Worm (Caenorhabditis elegans) whole organism, L4 larva: ENCODE data around the gene gly-9.

Experiments
- F10B5.3 ChIP-seq: sonication (generic microtip); optimal IDR thresholded peaks from 2 replicates; lab custom pipeline; 2016; ENCODE audit warnings: mild to moderate bottlenecking, missing genetic modification characterization, missing compliant biosample characterization
- F26F4.8 ChIP-seq: fragments of 200-800 bp; sonication (Bioruptor generic); conservative IDR thresholded peaks from 2 replicates; pipeline ENCODE4 v1.3.6; 2022; ENCODE audit warnings: missing genetic modification characterization, missing compliant biosample characterization
- T20F7.1 ChIP-seq: fragments of 200-800 bp; sonication (Bioruptor generic); optimal IDR thresholded peaks from 2 replicates; lab custom pipeline; 2018; ENCODE audit warnings: mild to moderate bottlenecking, missing genetic modification characterization, missing compliant biosample characterization
- Y105C5A.15 ChIP-seq: fragments of 200-800 bp; sonication (Bioruptor generic); IDR thresholded peaks from 2 replicates; pipeline ENCODE4 v1.3.6; 2022; ENCODE audit warnings: missing genetic modification characterization, missing compliant biosample characterization
- Y5F2A.4 ChIP-seq: fragments of 200-800 bp; sonication (Bioruptor generic); optimal IDR thresholded peaks from 2 replicates; lab custom pipeline; 2018; ENCODE audit warnings: mild to moderate bottlenecking, missing genetic modification characterization, missing compliant biosample characterization
- Y75B8A.6 ChIP-seq: fragments of 200-800 bp; sonication (Bioruptor generic); IDR thresholded peaks from 2 replicates; pipeline ENCODE4 v1.3.6; 2022; ENCODE audit warnings: missing genetic modification reagents, missing genetic modification characterization, missing compliant biosample characterization
- ZK337.2 ChIP-seq: fragments of 200-800 bp; sonication (Bioruptor generic); IDR thresholded peaks from 2 replicates; pipeline ENCODE4 v1.3.6; 2022; ENCODE audit warnings: missing genetic modification reagents, missing genetic modification characterization, missing compliant biosample characterization
- ZK546.5 ChIP-seq, 2 experiments: sonication (generic microtip); optimal IDR thresholded peaks; 2 replicates each; lab custom pipeline; 2017; ENCODE audit warnings: missing biosample characterization in 2 of 2, missing genetic modification characterization in 2 of 2
- aha-1 ChIP-seq: fragments of 150-350 bp; peaks from one replicate; lab custom pipeline; 2014; ENCODE audit warnings: missing biosample characterization, missing genetic modification characterization
- aly-2 ChIP-seq: sonication (generic microtip); optimal IDR thresholded peaks from 2 replicates; lab custom pipeline; 2018; ENCODE audit warnings: missing biosample characterization, missing genetic modification characterization
- ceh-32 ChIP-seq: sonication (generic microtip); optimal IDR thresholded peaks from 2 replicates; lab custom pipeline; 2016; ENCODE audit warnings: mild to moderate bottlenecking, missing genetic modification characterization, missing compliant biosample characterization; ENCODE audit not compliant: poor library complexity
- ceh-44 ChIP-seq: fragments of 200-800 bp; sonication (Bioruptor generic); IDR thresholded peaks from 2 replicates; pipeline ENCODE4 v1.3.6; 2022; ENCODE audit warnings: missing genetic modification reagents, missing genetic modification characterization, missing compliant biosample characterization
- ceh-62 ChIP-seq: sonication (generic microtip); optimal IDR thresholded peaks from 2 replicates; lab custom pipeline; 2017; ENCODE audit warnings: missing biosample characterization, missing genetic modification characterization
- ceh-82 ChIP-seq: sonication (generic microtip); optimal IDR thresholded peaks from 2 replicates; lab custom pipeline; 2017; ENCODE audit warnings: missing biosample characterization, missing genetic modification characterization
- ces-1 ChIP-seq: fragments of 150-350 bp; sonication (generic microtip); optimal IDR thresholded peaks from 4 replicates; lab custom pipeline; 2014; ENCODE audit warnings: missing biosample characterization, missing genetic modification reagents, missing genetic modification characterization
- cey-2 ChIP-seq: sonication (generic microtip); optimal IDR thresholded peaks from 3 replicates; lab custom pipeline; 2017; ENCODE audit warnings: missing genetic modification characterization, mild to moderate bottlenecking, missing compliant biosample characterization, antibody characterized with exemption, borderline replicate concordance; ENCODE audit not compliant: insufficient read depth
- ctbp-1 ChIP-seq: fragments of 200-800 bp; sonication (Bioruptor generic); IDR thresholded peaks from 2 replicates; pipeline ENCODE4 v1.3.6; 2022; ENCODE audit warnings: missing genetic modification reagents, missing genetic modification characterization, missing compliant biosample characterization
- daf-12 ChIP-seq: fragments of 150-350 bp; optimal IDR thresholded peaks from 2 replicates; lab custom pipeline; 2014; ENCODE audit warnings: missing biosample characterization, missing genetic modification reagents, missing genetic modification characterization
- daf-16 ChIP-seq, 3 experiments: sonication (generic microtip); optimal IDR thresholded peaks; 2 replicates each; lab custom pipeline; 2016 to 2017; ENCODE audit warnings: missing genetic modification characterization in 3 of 3, missing genetic modification reagents in 3 of 3, mild to moderate bottlenecking in 2 of 3, missing compliant biosample characterization in 2 of 3, missing biosample characterization in 1 of 3, moderate library complexity in 1 of 3
- daf-19 ChIP-seq: fragments of 200-800 bp; sonication (Bioruptor generic); conservative IDR thresholded peaks from 2 replicates; pipeline ENCODE4 v1.3.6; 2022; ENCODE audit warnings: missing genetic modification characterization, missing compliant biosample characterization
- daf-8 ChIP-seq: fragments of 200-800 bp; sonication (Bioruptor generic); IDR thresholded peaks from 2 replicates; pipeline ENCODE4 v1.3.6; 2022; ENCODE audit warnings: missing genetic modification characterization, missing compliant biosample characterization
- dmd-8 ChIP-seq: fragments of 200-800 bp; sonication (Bioruptor generic); IDR thresholded peaks from 2 replicates; pipeline ENCODE4 v1.3.6; 2022; ENCODE audit warnings: missing genetic modification characterization, missing compliant biosample characterization
- dpl-1 ChIP-seq: fragments of 150-350 bp; optimal IDR thresholded peaks from 2 replicates; lab custom pipeline; 2014; ENCODE audit warnings: missing biosample characterization, missing genetic modification reagents, missing genetic modification characterization
- duxl-1 ChIP-seq: sonication (generic microtip); optimal IDR thresholded peaks from 2 replicates; lab custom pipeline; 2016; ENCODE audit warnings: mild to moderate bottlenecking, missing genetic modification characterization, moderate library complexity, missing compliant biosample characterization; ENCODE audit not compliant: poor library complexity
- dve-1 ChIP-seq: sonication (generic microtip); optimal IDR thresholded peaks from 2 replicates; lab custom pipeline; 2017; ENCODE audit warnings: antibody characterized with exemption, mild to moderate bottlenecking, missing genetic modification characterization, missing compliant biosample characterization; ENCODE audit not compliant: insufficient read depth
- fkh-10 ChIP-seq: fragments of 150-350 bp; optimal IDR thresholded peaks from 2 replicates; lab custom pipeline; 2014; ENCODE audit warnings: missing biosample characterization, missing genetic modification reagents, missing genetic modification characterization
- hlh-11 ChIP-seq: fragments of 200-800 bp; sonication (Bioruptor generic); optimal IDR thresholded peaks from 2 replicates; lab custom pipeline; 2018; ENCODE audit warnings: mild to moderate bottlenecking, missing genetic modification characterization, missing compliant biosample characterization
- hlh-30 ChIP-seq: sonication (generic microtip); optimal IDR thresholded peaks from 2 replicates; lab custom pipeline; 2017; ENCODE audit warnings: antibody characterized with exemption, mild to moderate bottlenecking, missing genetic modification characterization, missing compliant biosample characterization; ENCODE audit not compliant: insufficient read depth
- hmg-1.1 ChIP-seq: fragments of 200-800 bp; sonication (Bioruptor generic); IDR thresholded peaks from 2 replicates; pipeline ENCODE4 v1.3.6; 2022; ENCODE audit warnings: missing genetic modification reagents, missing genetic modification characterization, missing compliant biosample characterization
- lin-1 ChIP-seq: fragments of 200-800 bp; sonication (Bioruptor generic); IDR thresholded peaks from 2 replicates; pipeline ENCODE4 v1.3.6; 2022; ENCODE audit warnings: missing genetic modification reagents, missing genetic modification characterization, missing compliant biosample characterization
- lin-29 ChIP-seq: fragments of 200-800 bp; sonication (Bioruptor generic); IDR thresholded peaks from 2 replicates; pipeline ENCODE4 v1.3.6; 2022; ENCODE audit warnings: missing genetic modification reagents, missing genetic modification characterization, missing compliant biosample characterization
- lir-3 ChIP-seq: sonication (generic microtip); optimal IDR thresholded peaks from 2 replicates; lab custom pipeline; 2016; ENCODE audit warnings: mild to moderate bottlenecking, missing genetic modification characterization, missing compliant biosample characterization
- mdt-29 ChIP-seq: fragments of 200-800 bp; sonication (Bioruptor generic); IDR thresholded peaks from 2 replicates; pipeline ENCODE4 v1.3.6; 2022; ENCODE audit warnings: missing genetic modification reagents, missing genetic modification characterization, missing compliant biosample characterization
- mxl-3 ChIP-seq: fragments of 200-800 bp; sonication (Bioruptor generic); optimal IDR thresholded peaks from 2 replicates; lab custom pipeline; 2018; ENCODE audit warnings: mild to moderate bottlenecking, missing genetic modification characterization, missing compliant biosample characterization
- nhr-102 ChIP-seq: sonication (generic microtip); optimal IDR thresholded peaks from 2 replicates; lab custom pipeline; 2016; ENCODE audit warnings: mild to moderate bottlenecking, missing genetic modification characterization, moderate library complexity, missing compliant biosample characterization
- nhr-28 ChIP-seq: fragments of 150-350 bp; optimal IDR thresholded peaks from 2 replicates; lab custom pipeline; 2014; ENCODE audit warnings: missing biosample characterization, missing genetic modification characterization
- nhr-41 ChIP-seq: fragments of 200-800 bp; sonication (Bioruptor generic); IDR thresholded peaks from 2 replicates; pipeline ENCODE4 v1.3.6; 2022; ENCODE audit warnings: missing genetic modification reagents, missing genetic modification characterization, missing compliant biosample characterization
- nhr-77 ChIP-seq: fragments of 150-350 bp; optimal IDR thresholded peaks from 2 replicates; lab custom pipeline; 2014; ENCODE audit warnings: missing biosample characterization, missing genetic modification characterization
- php-3 ChIP-seq: fragments of 200-800 bp; sonication (Bioruptor generic); IDR thresholded peaks from 2 replicates; pipeline ENCODE4 v1.3.6; 2022; ENCODE audit warnings: missing genetic modification reagents, missing genetic modification characterization, missing compliant biosample characterization
- saeg-2 ChIP-seq: fragments of 200-800 bp; sonication (Bioruptor generic); IDR thresholded peaks from 2 replicates; pipeline ENCODE4 v1.3.6; 2022; ENCODE audit warnings: missing genetic modification reagents, missing genetic modification characterization, missing compliant biosample characterization
- sdz-12 ChIP-seq: fragments of 200-800 bp; sonication (Bioruptor generic); optimal IDR thresholded peaks from 2 replicates; lab custom pipeline; 2018; ENCODE audit warnings: mild to moderate bottlenecking, missing genetic modification characterization, missing compliant biosample characterization
- skn-1 ChIP-seq: fragments of 150-350 bp; optimal IDR thresholded peaks from 2 replicates; lab custom pipeline; 2014; ENCODE audit warnings: missing biosample characterization, missing genetic modification characterization
- snpc-1.2 ChIP-seq: fragments of 200-800 bp; sonication (Bioruptor generic); IDR thresholded peaks from 2 replicates; pipeline ENCODE4 v1.3.6; 2022; ENCODE audit warnings: missing genetic modification reagents, missing genetic modification characterization, missing compliant biosample characterization
- unc-62 ChIP-seq, 3 experiments: fragments of 150-350 bp in 1 of 3; sonication (generic microtip); optimal IDR thresholded peaks in 2 of 3; peaks in 1 of 3; 1 replicate in 1 of 3; 2 replicates in 2 of 3; lab custom pipeline; 2014 to 2017; ENCODE audit warnings: missing biosample characterization in 3 of 3, missing genetic modification characterization in 3 of 3, missing genetic modification reagents in 3 of 3, missing genotype in 1 of 3
- zfp-2 ChIP-seq: sonication (generic microtip); optimal IDR thresholded peaks from 2 replicates; lab custom pipeline; 2016; ENCODE audit warnings: mild to moderate bottlenecking, missing genetic modification characterization, missing compliant biosample characterization
- zfp-3 ChIP-seq: fragments of 200-800 bp; sonication (Bioruptor generic); conservative IDR thresholded peaks from 2 replicates; pipeline ENCODE4 v1.3.6; 2022; ENCODE audit warnings: missing genetic modification reagents, missing genetic modification characterization, missing compliant biosample characterization
- zip-11 ChIP-seq: fragments of 200-800 bp; sonication (Bioruptor generic); IDR thresholded peaks from 2 replicates; pipeline ENCODE4 v1.3.6; 2022; ENCODE audit warnings: missing genetic modification characterization, missing compliant biosample characterization

The gly-9 gene

ce11 chrIII:11244820-11245219 is 45.6 kb downstream of the gly-9 start, which contains the start of gene rsks-1:
rsks-1 (plus strand) TSS chrIII:11245120.
- TF ChIP-seq Y5F2A.4 (GFP tag; lab: Kevin White, UChicago), result no peak
- no peak for TF ChIP-seq F26F4.8 (GFP tag; lab: Robert Waterston, UW)

ce11 chrIII:11244338-11244737 is 46.0 kb downstream of the gly-9 start:
- TF ChIP-seq dpl-1 (GFP tag; lab: Kevin White, UChicago) (no peak), daf-16 (GFP tag; optimal IDR thresholded peaks at IDR 0.05; lab: Kevin White, UChicago) (no peak), daf-16 (tag; optimal IDR thresholded peaks at IDR 0.05; lab: Kevin White, UChicago) (peak; percentile 40), snpc-1.2 (GFP tag; lab: Robert Waterston, UW) (no peak), lir-3 (tag; lab: Kevin White, UChicago) (no peak), nhr-77 (tag; lab: Kevin White, UChicago) (peak; percentile 62), dve-1 (peak; percentile 4), nhr-28 (tag; lab: Kevin White, UChicago) (peak; percentile 50), hlh-30 (tag; lab: Kevin White, UChicago) (peak; percentile 61), hlh-11 (peak; percentile 34)

- TF ChIP-seq saeg-2 (GFP tag; lab: Robert Waterston, UW) (no peak), unc-62 (GFP tag; optimal IDR thresholded peaks at IDR 0.05 in 1 of 2; lab: Kevin White, UChicago) (peak in 1 of 2 experiments; percentile 99), unc-62 (tag; optimal IDR thresholded peaks at IDR 0.05; lab: Kevin White, UChicago) (no peak), daf-12 (tag; lab: Kevin White, UChicago) (no peak), daf-19 (no peak), fkh-10 (GFP tag; lab: Kevin White, UChicago) (no peak), php-3 (GFP tag; lab: Robert Waterston, UW) (no peak), zfp-2 (tag; lab: Kevin White, UChicago) (no peak), Y75B8A.6 (no peak), lin-1 (GFP tag; lab: Robert Waterston, UW) (no peak), mxl-3 (peak; percentile 57), ceh-62 (tag; lab: Kevin White, UChicago) (no peak), ctbp-1 (no peak), cey-2 (no peak), ZK337.2 (GFP tag; lab: Robert Waterston, UW) (no peak), F10B5.3 (tag; lab: Kevin White, UChicago) (no peak), daf-8 (GFP tag; lab: Robert Waterston, UW) (no peak), ceh-32 (no peak), ces-1 (GFP tag; lab: Kevin White, UChicago) (no peak), ZK546.5 (tag; optimal IDR thresholded peaks at IDR 0.05; lab: Kevin White, UChicago) (no peak), aha-1 (peak; percentile 16), nhr-41 (GFP tag; lab: Robert Waterston, UW) (no peak), hmg-1.1 (GFP tag; lab: Robert Waterston, UW) (peak; percentile 69), skn-1 (no peak), Y105C5A.15 (GFP tag; lab: Robert Waterston, UW) (no peak), T20F7.1 (GFP tag; lab: Kevin White, UChicago) (no peak), sdz-12 (GFP tag; lab: Kevin White, UChicago) (no peak), mdt-29 (no peak), aly-2 (no peak), nhr-102 (tag; lab: Kevin White, UChicago) (no peak), dve-1 (peak; percentile 94), duxl-1 (tag; lab: Kevin White, UChicago) (no peak), dmd-8 (GFP tag; lab: Robert Waterston, UW) (no peak), ceh-44 (GFP tag; lab: Robert Waterston, UW) (no peak), zip-11 (GFP tag; lab: Robert Waterston, UW) (no peak), lin-29 (GFP tag; lab: Robert Waterston, UW) (no peak), ceh-82 (tag; lab: Kevin White, UChicago) (no peak), zfp-3 (GFP tag; lab: Robert Waterston, UW) (no peak), hlh-11 (peak; percentile 89)
Measured at ce11 chrIII:11243421-11243820, 47.0 kb downstream of the gly-9 start.
